Worm (Caenorhabditis elegans): Measurements from ENCODE around the gene ZK105.13.
"Not testable (repeated sequence)": the region's sequence is repeated elsewhere in the genome, so short reads cannot be mapped to it uniquely, and the experiment has no call there.

Gene ZK105.13

DNA sequence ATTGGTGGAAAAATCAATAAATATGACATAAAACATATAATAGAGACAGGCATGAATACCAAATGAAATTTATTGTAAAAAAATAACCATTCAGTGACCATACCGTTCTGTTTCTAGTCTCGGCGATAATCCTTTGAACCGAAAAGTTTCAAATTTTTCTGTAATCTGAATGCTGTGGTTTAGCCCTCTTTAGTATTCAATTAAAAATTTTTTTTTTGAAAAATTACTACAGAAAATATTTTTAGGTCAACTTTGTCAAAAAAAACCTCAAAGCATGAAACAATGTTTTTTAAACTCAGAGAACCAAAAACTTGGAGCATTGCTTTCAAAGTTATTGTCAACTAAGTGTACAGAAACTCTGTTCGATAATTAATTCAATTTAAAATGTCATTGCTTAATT is 4.4 kb downstream of the ZK105.13 start, which contains the start of gene ZK105.11:
Gene ZK105.11, minus strand, starts transcription at position 101 of the 400 bp plus-strand sequence.
- TF ChIP-seq him-1 (tag; optimal IDR thresholded peaks at IDR 0.05) (no peak), dao-5 (tag; optimal IDR thresholded peaks at IDR 0.05) (no peak), W03F9.2 (tag; optimal IDR thresholded peaks at IDR 0.05) (no peak)

DNA sequence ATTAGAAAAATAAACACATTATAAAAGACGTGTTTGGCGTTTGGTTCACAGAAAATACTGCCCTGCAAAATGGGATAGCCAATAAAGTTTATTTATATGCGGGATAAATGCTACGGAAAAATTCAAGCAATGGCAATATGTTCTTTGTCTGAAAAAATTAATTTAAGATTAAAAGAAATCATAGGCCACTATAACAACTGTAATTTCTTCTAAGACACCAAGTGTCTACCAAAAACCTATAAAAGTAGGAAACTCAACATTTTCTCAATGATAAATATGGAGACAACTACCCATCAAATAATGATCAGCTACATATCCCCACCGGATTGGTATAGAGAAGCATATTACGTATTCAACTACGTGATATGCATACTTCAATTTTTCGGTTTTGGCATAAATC is 7.7 kb downstream of the ZK105.13 start, which contains the start of gene srw-3:
Gene srw-3, plus strand, starts transcription at position 301 of the 400 bp plus-strand sequence.
- TF ChIP-seq him-1 (tag; optimal IDR thresholded peaks at IDR 0.05) (no peak), dao-5 (tag; optimal IDR thresholded peaks at IDR 0.05) (no peak), W03F9.2 (tag; optimal IDR thresholded peaks at IDR 0.05) (no peak)

- TF ChIP-seq him-1, W03F9.2, dao-5 (tag; optimal IDR thresholded peaks at IDR 0.05): not testable (repeated sequence)
Observed at ce11 chrV:7703536-7703935, 9.4 kb downstream of the ZK105.13 start, which contains the start of gene srsx-40. Gene srsx-40 (minus strand): TSS chrV:7703636.

DNA sequence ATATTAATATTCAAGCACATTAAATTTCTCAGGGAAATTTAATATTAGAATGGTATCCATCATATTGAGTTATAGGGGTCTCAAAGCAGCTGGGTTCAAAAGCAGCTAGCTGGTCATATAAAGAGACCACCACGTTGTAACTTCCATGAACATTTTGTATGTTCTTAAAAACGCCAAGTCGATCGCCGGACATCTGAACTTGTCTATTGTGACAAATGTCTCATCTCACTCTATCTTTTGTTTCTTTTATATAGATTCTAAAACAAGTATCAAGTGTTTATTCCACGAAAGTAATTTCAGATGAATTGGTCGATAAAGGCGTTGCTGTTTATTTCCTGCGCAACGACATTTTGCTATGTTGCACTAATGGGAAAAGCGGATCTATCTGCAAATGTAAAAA is 16.1 kb downstream of the ZK105.13 start, which contains the start of gene ZK105.3:
Gene ZK105.3, plus strand, starts transcription at position 301 of the 400 bp plus-strand sequence.
- TF ChIP-seq W03F9.2 (tag; optimal IDR thresholded peaks at IDR 0.05): no peak
- TF ChIP-seq him-1 (tag; optimal IDR thresholded peaks at IDR 0.05): no peak
- no peak for TF ChIP-seq dao-5 (tag; optimal IDR thresholded peaks at IDR 0.05)

ce11 chrV:7693394-7693793 is 19.6 kb downstream of the ZK105.13 start, which contains the start of gene C12D5.10:
Gene C12D5.10 (minus strand): TSS chrV:7693494.
- TF ChIP-seq dao-5 (tag; optimal IDR thresholded peaks at IDR 0.05): no peak
- TF ChIP-seq W03F9.2 (tag; optimal IDR thresholded peaks at IDR 0.05): no peak
- no peak for TF ChIP-seq him-1 (tag; optimal IDR thresholded peaks at IDR 0.05)

DNA sequence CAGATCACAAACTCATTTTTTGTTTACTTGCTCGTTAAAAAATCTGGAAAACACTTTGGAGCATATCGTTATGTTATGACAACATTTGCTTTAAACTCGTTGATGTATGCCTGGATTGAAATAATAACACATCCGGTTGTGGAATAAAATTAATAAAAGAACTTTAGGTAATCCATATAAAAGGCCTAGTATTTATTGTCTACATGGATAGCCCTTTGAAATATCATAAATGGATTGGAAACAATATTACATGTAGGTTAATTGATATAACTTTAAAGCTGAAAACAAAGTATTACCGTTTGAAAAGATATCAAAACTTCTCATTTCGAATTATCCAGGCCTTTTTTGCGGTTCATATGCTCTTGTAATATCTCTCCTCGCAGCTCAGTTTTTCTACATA is 22.3 kb downstream of the ZK105.13 start:
- TF ChIP-seq dao-5 (tag; optimal IDR thresholded peaks at IDR 0.05): no peak
- no peak for TF ChIP-seq him-1 (tag; optimal IDR thresholded peaks at IDR 0.05)
- no peak for TF ChIP-seq W03F9.2 (tag; optimal IDR thresholded peaks at IDR 0.05)

ce11 chrV:7689888-7690287 is 23.1 kb downstream of the ZK105.13 start, which contains the start of gene C12D5.9:
Gene C12D5.9 (minus strand): TSS chrV:7689988.
- TF ChIP-seq dao-5 (tag; optimal IDR thresholded peaks at IDR 0.05) (no peak), W03F9.2 (tag; optimal IDR thresholded peaks at IDR 0.05) (no peak), him-1 (tag; optimal IDR thresholded peaks at IDR 0.05) (no peak)

- TF ChIP-seq dao-5 (tag; optimal IDR thresholded peaks at IDR 0.05): no peak
- no peak for TF ChIP-seq him-1 (tag; optimal IDR thresholded peaks at IDR 0.05)
- TF ChIP-seq W03F9.2 (tag; optimal IDR thresholded peaks at IDR 0.05): no peak
Observed at ce11 chrV:7686189-7686588, 26.8 kb downstream of the ZK105.13 start, which contains the start of the genes nhr-94 and nhr-152. Gene nhr-94 (minus strand): TSS chrV:7686335. Gene nhr-152 (plus strand): TSS chrV:7686350.

- TF ChIP-seq W03F9.2 (tag; optimal IDR thresholded peaks at IDR 0.05) (no peak), him-1 (tag; optimal IDR thresholded peaks at IDR 0.05) (no peak), dao-5 (tag; optimal IDR thresholded peaks at IDR 0.05) (no peak)
Observed at ce11 chrV:7683907-7684655, 28.9 kb downstream of the ZK105.13 start, which contains the start of gene sre-11. Gene sre-11 (minus strand): TSS chrV:7683957.

DNA sequence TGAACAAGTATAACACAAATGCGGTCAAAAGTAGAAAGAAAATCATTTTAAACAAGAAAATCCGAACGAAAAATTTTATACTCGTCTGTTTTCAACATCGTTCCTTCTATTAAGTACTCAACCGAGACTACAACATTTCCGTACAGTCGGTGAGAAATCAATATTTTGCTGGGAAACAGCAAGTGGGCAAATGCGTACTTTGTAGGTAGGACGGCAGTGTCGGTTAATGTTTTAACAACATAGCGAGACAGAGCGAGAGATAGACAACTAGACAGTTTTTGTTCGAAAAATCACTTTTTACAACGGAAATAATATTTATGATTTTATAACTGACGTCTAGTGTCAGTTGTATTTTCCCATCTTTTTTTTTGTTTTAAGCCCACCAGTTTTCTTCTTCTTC is 31.6 kb downstream of the ZK105.13 start, which contains the start of gene cyp-33A1:
Gene cyp-33A1, minus strand, starts transcription at position 72 of the 400 bp plus-strand sequence.
- TF ChIP-seq him-1 (tag; optimal IDR thresholded peaks at IDR 0.05) (no peak), W03F9.2 (tag; optimal IDR thresholded peaks at IDR 0.05) (no peak), dao-5 (tag; optimal IDR thresholded peaks at IDR 0.05) (no peak)

DNA sequence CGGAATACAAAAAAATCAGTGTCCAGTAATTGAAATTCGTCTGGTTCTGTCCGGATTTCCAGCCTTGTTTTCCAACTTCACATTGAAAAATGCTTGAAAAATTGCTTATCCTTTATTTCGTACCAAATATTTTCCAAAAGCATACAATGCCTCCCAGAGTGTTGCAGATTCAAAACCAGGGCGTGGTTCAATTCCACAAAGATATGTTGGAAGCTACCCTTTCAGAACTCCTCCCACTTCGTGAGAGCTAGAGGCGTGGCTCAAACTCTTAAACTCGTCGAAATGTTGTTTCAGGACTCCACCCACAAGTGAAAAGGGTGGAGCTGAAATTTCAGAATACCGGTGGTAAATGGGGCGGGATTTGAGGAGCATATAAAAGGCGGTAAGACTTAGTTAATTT is 37.1 kb downstream of the ZK105.13 start, which contains the start of gene C12D5.3:
Gene C12D5.3, plus strand, starts transcription at position 301 of the 400 bp plus-strand sequence.
- TF ChIP-seq him-1 (tag; optimal IDR thresholded peaks at IDR 0.05): no peak
- no peak for TF ChIP-seq dao-5 (tag; optimal IDR thresholded peaks at IDR 0.05)
- TF ChIP-seq W03F9.2 (tag; optimal IDR thresholded peaks at IDR 0.05): no peak

- no peak for TF ChIP-seq dao-5 (tag; optimal IDR thresholded peaks at IDR 0.05)
- TF ChIP-seq him-1 (tag; optimal IDR thresholded peaks at IDR 0.05): no peak
- no peak for TF ChIP-seq W03F9.2 (tag; optimal IDR thresholded peaks at IDR 0.05)
Observed at ce11 chrV:7672258-7672657, 40.7 kb downstream of the ZK105.13 start, which contains the start of gene C12D5.4. Gene C12D5.4 (plus strand): TSS chrV:7672558.

DNA sequence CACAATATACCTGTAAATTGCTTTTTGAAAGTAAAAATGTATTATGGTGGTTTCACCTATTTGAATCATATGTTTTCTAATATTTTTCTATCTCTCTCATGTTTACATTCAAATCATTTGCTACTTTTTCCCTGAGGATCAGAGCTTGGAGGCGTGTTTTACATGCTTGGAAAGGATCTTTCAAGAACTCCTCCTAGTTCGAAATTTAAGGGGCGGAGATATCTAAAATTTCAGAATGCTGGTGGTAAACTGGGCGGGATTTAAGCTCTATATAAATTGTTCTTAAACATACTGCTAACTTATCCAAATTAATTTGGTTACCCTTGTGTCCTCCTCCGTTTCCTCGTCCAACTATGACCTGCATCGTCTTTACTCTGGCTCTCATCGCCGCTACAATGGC is 45.0 kb downstream of the ZK105.13 start, which contains the start of gene C12D5.5:
Gene C12D5.5, plus strand, starts transcription at position 301 of the 400 bp plus-strand sequence.
- TF ChIP-seq W03F9.2 (tag; optimal IDR thresholded peaks at IDR 0.05) (no peak), him-1 (tag; optimal IDR thresholded peaks at IDR 0.05) (no peak), dao-5 (tag; optimal IDR thresholded peaks at IDR 0.05) (no peak)
